Fruit fly (Drosophila melanogaster) whole organism, embryonic: ENCODE results near the gene woc.

Experiments
- ATbp ChIP-seq: fragments of 200-800 bp; sonication (Bioruptor generic); optimal IDR thresholded peaks from 2 replicates; lab custom pipeline; 2017; ENCODE audit warnings: missing biosample characterization, mild to moderate bottlenecking, missing genetic modification characterization, missing genetic modification reagents
- Asciz ChIP-seq: fragments of 200-800 bp; sonication (Bioruptor generic); optimal IDR thresholded peaks from 2 replicates; lab custom pipeline; 2017; ENCODE audit warnings: missing biosample characterization, mild to moderate bottlenecking, missing genetic modification characterization, missing genetic modification reagents
- Atf3 ChIP-seq: fragments of 200-800 bp; sonication (Bioruptor generic); optimal IDR thresholded peaks from 3 replicates; lab custom pipeline; 2016; ENCODE audit warnings: missing biosample characterization, missing genetic modification characterization
- CG10979 ChIP-seq: fragments of 200-800 bp; sonication (Bioruptor generic); optimal IDR thresholded peaks from 2 replicates; lab custom pipeline; 2018; ENCODE audit warnings: missing biosample characterization, mild to moderate bottlenecking, missing genetic modification characterization, moderate library complexity
- CG11398 ChIP-seq: fragments of 200-800 bp; sonication (Bioruptor generic); optimal IDR thresholded peaks from 2 replicates; lab custom pipeline; 2016; ENCODE audit warnings: missing biosample characterization, missing genetic modification characterization
- CG13424 ChIP-seq: fragments of 200-800 bp; sonication (Bioruptor generic); optimal IDR thresholded peaks from 2 replicates; lab custom pipeline; 2019; ENCODE audit warnings: missing biosample characterization, mild to moderate bottlenecking, missing genetic modification characterization, moderate library complexity
- CG13775 ChIP-seq: fragments of 200-800 bp; sonication (Bioruptor generic); optimal IDR thresholded peaks from 3 replicates; lab custom pipeline; 2017; ENCODE audit warnings: missing biosample characterization, mild to moderate bottlenecking, missing genetic modification characterization
- CG13894 ChIP-seq: fragments of 200-800 bp; sonication (Bioruptor generic); optimal IDR thresholded peaks from 3 replicates; lab custom pipeline; 2018; ENCODE audit warnings: missing biosample characterization, mild to moderate bottlenecking, missing genetic modification characterization, moderate library complexity
- CG14014 ChIP-seq: fragments of 200-800 bp; sonication (Bioruptor generic); IDR thresholded peaks from 2 replicates; pipeline ENCODE4 v1.3.6; 2022; ENCODE audit warnings: missing biosample characterization, missing genetic modification characterization
- CG14965 ChIP-seq: fragments of 200-800 bp; sonication (Bioruptor generic); optimal IDR thresholded peaks from 2 replicates; lab custom pipeline; 2016; ENCODE audit warnings: missing biosample characterization, missing genetic modification characterization, borderline replicate concordance
- CG15073 ChIP-seq: fragments of 200-800 bp; sonication (Bioruptor generic); optimal IDR thresholded peaks from 2 replicates; lab custom pipeline; 2016; ENCODE audit warnings: missing biosample characterization, missing genetic modification characterization
- CG1529 ChIP-seq: fragments of 200-800 bp; sonication (Bioruptor generic); optimal IDR thresholded peaks from 3 replicates; lab custom pipeline; 2018; ENCODE audit warnings: missing biosample characterization, missing genetic modification characterization
- CG15696 ChIP-seq: fragments of 200-800 bp; sonication (Bioruptor generic); optimal IDR thresholded peaks from 2 replicates; lab custom pipeline; 2019; ENCODE audit warnings: missing biosample characterization, mild to moderate bottlenecking, missing genetic modification characterization, moderate library complexity
- CG16815 ChIP-seq: fragments of 200-800 bp; sonication (Bioruptor generic); optimal IDR thresholded peaks from 3 replicates; lab custom pipeline; 2017; ENCODE audit warnings: missing biosample characterization, mild to moderate bottlenecking, missing genetic modification characterization
- CG2129 ChIP-seq: fragments of 200-800 bp; sonication (Bioruptor generic); IDR thresholded peaks from 2 replicates; pipeline ENCODE4 v1.3.6; 2022; ENCODE audit warnings: missing biosample characterization, missing genetic modification characterization; ENCODE audit not compliant: partially characterized antibody
- CG3838 ChIP-seq: fragments of 200-800 bp; sonication (Bioruptor generic); optimal IDR thresholded peaks from 3 replicates; lab custom pipeline; 2016; ENCODE audit warnings: missing biosample characterization, missing genetic modification characterization
- CG3847 ChIP-seq: fragments of 200-800 bp; sonication (Bioruptor generic); IDR thresholded peaks from 2 replicates; pipeline ENCODE4 v1.3.6; 2022; ENCODE audit warnings: missing biosample characterization, missing genetic modification characterization
- CG3995 ChIP-seq: fragments of 200-800 bp; sonication (Bioruptor generic); optimal IDR thresholded peaks from 3 replicates; lab custom pipeline; 2016; ENCODE audit warnings: missing biosample characterization, missing genetic modification characterization
- CG6683 ChIP-seq: fragments of 200-800 bp; sonication (Bioruptor generic); optimal IDR thresholded peaks from 2 replicates; lab custom pipeline; 2017; ENCODE audit warnings: missing biosample characterization, mild to moderate bottlenecking, missing genetic modification characterization, missing genetic modification reagents
- CG6791 ChIP-seq: fragments of 200-800 bp; sonication (Bioruptor generic); IDR thresholded peaks from 3 replicates; pipeline ENCODE4 v1.3.6; 2022; ENCODE audit warnings: missing biosample characterization, missing genetic modification characterization; ENCODE audit not compliant: partially characterized antibody
- CG7271 ChIP-seq: fragments of 200-800 bp; sonication (Bioruptor generic); optimal IDR thresholded peaks from 2 replicates; lab custom pipeline; 2018; ENCODE audit warnings: missing biosample characterization, mild to moderate bottlenecking, missing genetic modification characterization, moderate library complexity
- CG7839 ChIP-seq: fragments of 200-800 bp; sonication (Bioruptor generic); optimal IDR thresholded peaks from 3 replicates; lab custom pipeline; 2018; ENCODE audit warnings: missing biosample characterization, mild to moderate bottlenecking, missing genetic modification characterization, moderate library complexity
- E2f2 ChIP-seq: fragments of 200-800 bp; sonication (Bioruptor generic); IDR thresholded peaks from 2 replicates; pipeline ENCODE4 v1.3.6; 2022; ENCODE audit warnings: missing biosample characterization, missing genetic modification characterization
- Gsc ChIP-seq: fragments of 200-800 bp; sonication (Bioruptor generic); IDR thresholded peaks from 2 replicates; pipeline ENCODE4 v1.3.6; 2022; ENCODE audit warnings: missing biosample characterization, missing genetic modification characterization
- HLH54F ChIP-seq: fragments of 200-800 bp; sonication (Bioruptor generic); optimal IDR thresholded peaks from 3 replicates; lab custom pipeline; 2016; ENCODE audit warnings: missing biosample characterization, missing genetic modification characterization
- HmgD ChIP-seq: fragments of 200-800 bp; sonication (Bioruptor generic); optimal IDR thresholded peaks from 3 replicates; lab custom pipeline; 2016; ENCODE audit warnings: missing biosample characterization, missing genetic modification characterization
- Hr39 ChIP-seq: fragments of >200 bp; optimal IDR thresholded peaks from 2 replicates; lab custom pipeline; 2017
- Hr51 ChIP-seq, 2 experiments: fragments of 200-800 bp; sonication (Bioruptor generic); optimal IDR thresholded peaks; 2 replicates in 1 of 2; 3 replicates in 1 of 2; lab custom pipeline; 2016 to 2018; ENCODE audit warnings: missing biosample characterization in 2 of 2, missing genetic modification characterization in 2 of 2, mild to moderate bottlenecking in 1 of 2, moderate library complexity in 1 of 2
- Jarid2 ChIP-seq: fragments of 200-800 bp; sonication (Bioruptor generic); optimal IDR thresholded peaks from 3 replicates; lab custom pipeline; 2017; ENCODE audit warnings: mild to moderate bottlenecking, missing biosample characterization, missing genetic modification reagents, missing genetic modification characterization
- Poxn ChIP-seq: fragments of 200-800 bp; sonication (Bioruptor generic); IDR thresholded peaks from 2 replicates; pipeline ENCODE4 v1.3.6; 2022; ENCODE audit warnings: missing biosample characterization, missing genetic modification characterization
- Vsx1 ChIP-seq: fragments of 200-800 bp; sonication (Bioruptor generic); optimal IDR thresholded peaks from 2 replicates; lab custom pipeline; 2017; ENCODE audit warnings: missing biosample characterization, mild to moderate bottlenecking, missing genetic modification characterization, missing genetic modification reagents
- bab2 ChIP-seq: fragments of 200-800 bp; sonication (Bioruptor generic); optimal IDR thresholded peaks from 2 replicates; lab custom pipeline; 2016; ENCODE audit warnings: missing biosample characterization, missing genetic modification characterization
- br ChIP-seq: fragments of >200 bp; optimal IDR thresholded peaks from 2 replicates; lab custom pipeline; 2017
- caup ChIP-seq: fragments of 200-800 bp; sonication (Bioruptor generic); optimal IDR thresholded peaks from 3 replicates; lab custom pipeline; 2017; ENCODE audit warnings: missing biosample characterization, mild to moderate bottlenecking, missing genetic modification characterization, moderate library complexity; ENCODE audit not compliant: severe bottlenecking
- ci ChIP-seq: fragments of 200-800 bp; sonication (Bioruptor generic); IDR thresholded peaks from 3 replicates; pipeline ENCODE4 v1.3.6; 2022; ENCODE audit warnings: missing biosample characterization, missing genetic modification characterization
- fd64A ChIP-seq: fragments of 200-800 bp; sonication (Bioruptor generic); optimal IDR thresholded peaks from 3 replicates; lab custom pipeline; 2018; ENCODE audit warnings: missing biosample characterization, mild to moderate bottlenecking, missing genetic modification characterization
- ham ChIP-seq: fragments of 200-800 bp; sonication (Bioruptor generic); IDR thresholded peaks from 2 replicates; pipeline ENCODE4 v1.3.6; 2022; ENCODE audit warnings: missing biosample characterization, missing genetic modification characterization
- hkb ChIP-seq, 2 experiments: fragments of 200-800 bp in 1 of 2; fragments of >200 bp in 1 of 2; sonication (Bioruptor generic) in 1 of 2; IDR thresholded peaks in 1 of 2; optimal IDR thresholded peaks in 1 of 2; 2 replicates each; pipeline versions ENCODE4 v1.3.6 to Lab custom; 2017 to 2022; ENCODE audit warnings: missing biosample characterization in 1 of 2, missing genetic modification characterization in 1 of 2
- kah ChIP-seq: fragments of 200-800 bp; sonication (Bioruptor generic); optimal IDR thresholded peaks from 2 replicates; lab custom pipeline; 2018; ENCODE audit warnings: missing biosample characterization, mild to moderate bottlenecking, missing genetic modification characterization
- nau ChIP-seq: fragments of 200-800 bp; sonication (Bioruptor generic); optimal IDR thresholded peaks from 3 replicates; lab custom pipeline; 2017; ENCODE audit warnings: missing biosample characterization, mild to moderate bottlenecking, missing genetic modification characterization, missing genetic modification reagents
- onecut ChIP-seq: fragments of 200-800 bp; sonication (Bioruptor generic); IDR thresholded peaks from 2 replicates; pipeline ENCODE4 v1.3.6; 2022; ENCODE audit warnings: missing biosample characterization, missing genetic modification characterization
- peb ChIP-seq: fragments of 200-800 bp; sonication (Bioruptor generic); IDR thresholded peaks from 2 replicates; pipeline ENCODE4 v1.3.6; 2022; ENCODE audit warnings: missing biosample characterization, missing genetic modification characterization
- schlank ChIP-seq: fragments of 200-800 bp; sonication (Bioruptor generic); optimal IDR thresholded peaks from 2 replicates; lab custom pipeline; 2018; ENCODE audit warnings: missing biosample characterization, mild to moderate bottlenecking, missing genetic modification characterization
- sisA ChIP-seq: fragments of 200-800 bp; sonication (Bioruptor generic); IDR thresholded peaks from 2 replicates; pipeline ENCODE4 v1.3.6; 2022; ENCODE audit warnings: missing biosample characterization, missing genetic modification characterization
- tgo ChIP-seq: fragments of 200-800 bp; sonication (Bioruptor generic); IDR thresholded peaks from 3 replicates; pipeline ENCODE4 v1.3.6; 2022; ENCODE audit warnings: missing biosample characterization, missing genetic modification characterization
- toy ChIP-seq: fragments of 200-800 bp; sonication (Bioruptor generic); IDR thresholded peaks from 2 replicates; pipeline ENCODE4 v1.3.6; 2022; ENCODE audit warnings: missing biosample characterization, missing genetic modification characterization
- trem ChIP-seq: fragments of 200-800 bp; optimal IDR thresholded peaks from 3 replicates; lab custom pipeline; 2019; ENCODE audit warnings: missing biosample characterization, mild to moderate bottlenecking, missing genetic modification characterization, moderate library complexity
- tup ChIP-seq: fragments of 200-800 bp; sonication (Bioruptor generic); optimal IDR thresholded peaks from 2 replicates; lab custom pipeline; 2016; ENCODE audit warnings: missing biosample characterization, mild to moderate bottlenecking, missing genetic modification characterization, moderate library complexity
- unpg ChIP-seq: fragments of 200-800 bp; sonication (Bioruptor generic); optimal IDR thresholded peaks from 3 replicates; lab custom pipeline; 2018; ENCODE audit warnings: missing biosample characterization, mild to moderate bottlenecking, missing genetic modification characterization, moderate library complexity
- zen2 ChIP-seq: fragments of 200-800 bp; sonication (Bioruptor generic); IDR thresholded peaks from 3 replicates; pipeline ENCODE4 v1.3.6; 2022; ENCODE audit warnings: missing biosample characterization, missing genetic modification characterization; ENCODE audit not compliant: partially characterized antibody

woc gene

DNA sequence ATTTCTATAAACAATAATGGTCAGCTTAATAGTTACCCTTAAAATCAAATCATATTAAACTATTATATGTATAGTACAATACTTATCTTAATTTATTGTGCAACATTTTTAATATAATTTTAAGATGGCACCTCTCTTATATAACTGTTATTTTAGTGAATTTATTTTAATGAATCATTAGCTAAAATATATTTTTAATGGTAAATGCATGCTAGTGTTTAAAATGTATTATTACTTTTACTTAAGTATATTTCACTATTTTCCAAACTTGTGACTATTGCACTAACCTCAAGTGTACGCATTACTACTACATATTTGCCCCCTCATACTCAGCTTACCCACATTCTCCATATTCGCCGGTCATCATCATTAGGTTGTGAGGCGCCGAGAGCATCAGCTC, 17.6 kb downstream of the woc start (continued):
- TF ChIP-seq CG7271 (tag; lab: Kevin White, UChicago) (peak; percentile 24), CG3847 (peak; percentile 45), Hr51 (GFP tag; optimal IDR thresholded peaks at IDR 0.05; lab: Kevin White, UChicago) (peak in 1 of 2 experiments; percentile 94), CG7839 (peak; percentile 92), ATbp (GFP tag; lab: Kevin White, UChicago) (peak; percentile 53), CG15696 (peak; percentile 77), CG3995 (GFP tag; lab: Kevin White, UChicago) (no peak), Atf3 (GFP tag; lab: Kevin White, UChicago) (no peak), CG14965 (GFP tag; lab: Kevin White, UChicago) (no peak), toy (GFP tag; lab: Robert Waterston, UW) (no peak), CG13775 (GFP tag; lab: Kevin White, UChicago) (peak; percentile 52), CG6683 (peak; percentile 7), CG2129 (GFP tag; lab: Robert Waterston, UW) (no peak), tgo (GFP tag; lab: Robert Waterston, UW) (peak; percentile 65; the same call in 2 of the 3 replicates), CG3838 (GFP tag; lab: Kevin White, UChicago) (no peak), Asciz (GFP tag; lab: Kevin White, UChicago) (peak; percentile 74), fd64A (GFP tag; lab: Kevin White, UChicago) (no peak), CG13894 (tag; lab: Kevin White, UChicago) (peak; percentile 7), kah (GFP tag; lab: Kevin White, UChicago) (peak; percentile 74), schlank (no peak), Hr39 (lab: Kevin White, UChicago) (no peak), Gsc (GFP tag; lab: Robert Waterston, UW) (no peak), CG6791 (GFP tag; lab: Robert Waterston, UW) (no peak), peb (GFP tag; lab: Robert Waterston, UW) (no peak; the same call in 1 of the 2 replicates), HmgD (no peak), ci (GFP tag; lab: Robert Waterston, UW) (peak; percentile 59; the same call in 2 of the 3 replicates), E2f2 (GFP tag; lab: Robert Waterston, UW) (peak; percentile 41; the same call in 1 of the 2 replicates), CG16815 (GFP tag; lab: Kevin White, UChicago) (peak; percentile 62), unpg (peak; percentile 88), br (lab: Kevin White, UChicago) (no peak), Jarid2 (GFP tag; lab: Kevin White, UChicago) (peak; percentile 30), tup (GFP tag; lab: Kevin White, UChicago) (no peak), CG11398 (GFP tag; lab: Kevin White, UChicago) (no peak), HLH54F (GFP tag; lab: Kevin White, UChicago) (no peak), zen2 (no peak), sisA (peak; percentile 40; the same call in 1 of the 2 replicates), CG10979 (tag; lab: Kevin White, UChicago) (peak; percentile 89), trem (peak; percentile 87), Vsx1 (peak; percentile 29), ham (GFP tag; lab: Robert Waterston, UW) (no peak), CG15073 (GFP tag; lab: Kevin White, UChicago) (no peak), caup (peak; percentile 71), CG14014 (GFP tag; lab: Robert Waterston, UW) (no peak), onecut (peak; percentile 56), CG13424 (tag; lab: Kevin White, UChicago) (peak; percentile 93), hkb (optimal IDR thresholded peaks at IDR 0.05; lab: Kevin White, UChicago) (no peak), hkb (GFP tag; IDR thresholded peaks at IDR 0.05; lab: Robert Waterston, UW) (0 out of 2 replicates have a peak, but pooled peaks have one; percentile 61), CG1529 (GFP tag; lab: Kevin White, UChicago) (peak; percentile 60), Poxn (GFP tag; lab: Robert Waterston, UW) (no peak), nau (GFP tag; lab: Kevin White, UChicago) (no peak), bab2 (GFP tag; lab: Kevin White, UChicago) (no peak)
